Worm (Caenorhabditis elegans) whole organism, late embryonic: ENCODE data around the gene Y39D8A.1.

Source experiments
- F13H6.1 ChIP-seq: sonication (generic microtip); optimal IDR thresholded peaks from 2 replicates; lab custom pipeline; 2016; ENCODE audit warnings: missing genetic modification characterization, missing compliant biosample characterization
- ahr-1 ChIP-seq: sonication (generic microtip); optimal IDR thresholded peaks from 2 replicates; lab custom pipeline; 2016; ENCODE audit warnings: missing genetic modification characterization, missing compliant biosample characterization
- ama-1 ChIP-seq: fragments of 150-350 bp; optimal IDR thresholded peaks from 2 replicates; lab custom pipeline; 2014
- ceh-19 ChIP-seq: fragments of 200-800 bp; sonication (Bioruptor generic); optimal IDR thresholded peaks from 2 replicates; lab custom pipeline; 2018; ENCODE audit warnings: mild to moderate bottlenecking, missing genetic modification characterization, missing compliant biosample characterization
- ceh-9 ChIP-seq: sonication (generic microtip); optimal IDR thresholded peaks from 2 replicates; lab custom pipeline; 2016; ENCODE audit warnings: mild to moderate bottlenecking, missing genetic modification characterization, inconsistent platforms, missing compliant biosample characterization
- fkh-10 ChIP-seq: fragments of 150-350 bp; optimal IDR thresholded peaks from 2 replicates; lab custom pipeline; 2014; ENCODE audit warnings: missing biosample characterization, missing genetic modification reagents, missing genetic modification characterization
- lin-11 ChIP-seq: fragments of 200-800 bp; sonication (Bioruptor generic); optimal IDR thresholded peaks from 2 replicates; lab custom pipeline; 2018; ENCODE audit warnings: mild to moderate bottlenecking, missing genetic modification characterization, missing compliant biosample characterization
- nhr-11 ChIP-seq: fragments of 150-350 bp; optimal IDR thresholded peaks from 2 replicates; lab custom pipeline; 2014; ENCODE audit warnings: missing biosample characterization, missing genetic modification characterization
- pha-4 ChIP-seq: fragments of 150-350 bp; optimal IDR thresholded peaks from 2 replicates; lab custom pipeline; 2018; ENCODE audit warnings: missing biosample characterization, missing genetic modification reagents, missing genetic modification characterization
- ztf-16 ChIP-seq: sonication (generic microtip); optimal IDR thresholded peaks from 2 replicates; lab custom pipeline; 2017; ENCODE audit warnings: missing genetic modification characterization, missing compliant biosample characterization

DNA sequence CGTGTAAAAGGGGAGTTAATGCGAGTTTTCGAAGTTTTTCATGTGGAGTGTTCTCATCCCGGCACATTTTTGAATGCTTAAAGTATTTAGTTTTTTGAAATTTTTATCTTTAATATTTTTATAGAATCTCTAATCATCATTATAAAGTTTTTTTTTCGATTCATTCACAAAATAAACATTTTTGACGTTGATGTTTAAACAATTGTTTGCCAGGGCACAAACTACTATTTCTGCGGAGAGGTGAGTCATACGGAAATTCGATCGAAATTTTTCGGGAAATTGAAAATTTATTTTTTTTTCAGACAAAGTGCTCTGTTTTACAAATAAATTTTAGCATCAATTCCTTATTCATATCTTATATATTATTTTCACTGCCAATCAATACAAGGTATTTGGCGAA, 35.0 kb downstream of the Y39D8A.1 start, which contains the start of gene nhr-98:
- TF ChIP-seq ztf-16 (no peak), lin-11 (tag; lab: Kevin White, UChicago) (no peak), ceh-9 (tag; lab: Kevin White, UChicago) (no peak), ceh-19 (no peak), ama-1 (no peak), F13H6.1 (tag; lab: Kevin White, UChicago) (no peak), nhr-11 (tag; lab: Kevin White, UChicago) (no peak), ahr-1 (tag; lab: Kevin White, UChicago) (no peak), fkh-10 (no peak), pha-4 (tag; lab: Kevin White, UChicago) (no peak)
